Worm (Caenorhabditis elegans) whole organism, midembryonic: ENCODE measurements around the gene ant-1.1.

ENCODE experiments used
- T22C8.4 ChIP-seq: fragments of 200-800 bp; sonication (Bioruptor generic); IDR thresholded peaks from 2 replicates; pipeline ENCODE4 v1.3.6; 2022; ENCODE audit warnings: missing genetic modification characterization, missing compliant biosample characterization
- cog-1 ChIP-seq: sonication (generic microtip); optimal IDR thresholded peaks from 2 replicates; lab custom pipeline; 2016; ENCODE audit warnings: missing genetic modification characterization, missing compliant biosample characterization
- ref-1 ChIP-seq: fragments of 200-800 bp; sonication (Bioruptor generic); conservative IDR thresholded peaks from 2 replicates; pipeline ENCODE4 v1.3.6; 2022; ENCODE audit warnings: missing genetic modification reagents, missing genetic modification characterization, missing compliant biosample characterization

DNA sequence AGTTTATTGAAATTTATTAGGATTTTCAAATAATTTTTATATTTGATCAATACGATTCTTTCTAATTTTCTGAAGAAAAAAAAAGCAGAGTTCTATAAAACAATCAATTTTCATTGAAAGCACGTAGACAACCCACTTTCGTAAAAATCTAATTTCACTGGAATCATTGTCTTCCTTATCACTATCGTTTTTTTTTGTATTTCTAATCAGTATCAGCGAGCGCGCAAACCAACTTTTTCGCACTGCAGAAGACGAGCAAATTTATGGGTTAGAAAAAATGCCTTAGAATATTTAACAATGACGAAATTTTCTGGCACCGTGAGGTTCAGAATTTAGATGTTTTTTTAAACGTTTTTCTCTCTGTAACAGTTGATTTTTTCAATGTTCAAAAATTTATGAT, 10.1 kb upstream of the ant-1.1 start:
- TF ChIP-seq ref-1 (GFP tag; lab: Robert Waterston, UW) (no peak), cog-1 (tag; lab: Kevin White, UChicago) (no peak), T22C8.4 (GFP tag; lab: Robert Waterston, UW) (no peak)
